Fruit fly (Drosophila melanogaster): ENCODE data around the gene PKD.

PKD gene

DNA sequence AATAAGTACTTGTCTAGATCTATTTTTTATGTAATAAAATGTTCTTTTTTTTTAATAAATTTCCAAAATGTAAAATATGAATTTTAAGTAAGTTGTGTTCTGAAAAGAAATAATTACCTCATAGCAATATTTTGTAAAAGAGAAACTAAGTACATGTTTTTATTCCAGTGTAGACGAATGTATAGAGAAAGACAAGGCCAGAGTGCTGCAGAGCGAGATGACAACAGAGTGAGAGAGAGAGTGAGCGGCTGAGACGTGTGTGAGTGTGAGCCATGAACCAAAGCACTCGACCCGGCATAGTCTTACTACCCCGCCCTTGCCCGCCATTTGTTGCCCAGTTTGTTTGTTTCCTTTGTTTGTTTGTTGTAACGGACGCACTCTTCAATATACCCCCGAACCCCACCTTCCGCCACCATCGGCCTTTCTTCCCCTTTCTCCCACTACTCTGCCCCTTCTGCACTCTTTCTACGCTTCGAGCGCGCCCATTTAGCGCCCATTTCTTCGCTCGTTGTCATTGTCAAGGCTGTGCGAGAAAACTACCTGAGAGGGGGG, 2.8 kb downstream of the PKD start (continued):
- TF ChIP-seq Nf-YB (GFP tag; optimal IDR thresholded peaks at IDR 0.05) (peak; percentile 61), CG2129 (GFP tag; IDR thresholded peaks at IDR 0.05; ENCODE audit: partially characterized antibody) (no peak), sens-2 (GFP tag; IDR thresholded peaks at IDR 0.05) (no peak), CG7928 (GFP tag; optimal IDR thresholded peaks at IDR 0.05) (no peak), pfk (GFP tag; optimal IDR thresholded peaks at IDR 0.05) (no peak), Ssrp (tag; optimal IDR thresholded peaks at IDR 0.05) (peak; percentile 52), luna (GFP tag; optimal IDR thresholded peaks at IDR 0.05) (no peak), Fer2 (tag; optimal IDR thresholded peaks at IDR 0.05) (no peak), knrl (GFP tag; IDR thresholded peaks at IDR 0.05; ENCODE audit: partially characterized antibody) (0 out of 3 replicates have a peak, but pooled peaks have one; percentile 35), CG8281 (tag; optimal IDR thresholded peaks at IDR 0.05) (peak; percentile 24), CG7786 (GFP tag; optimal IDR thresholded peaks at IDR 0.05) (peak; percentile 12), peb (GFP tag; IDR thresholded peaks at IDR 0.05) (no peak), CG10209 (GFP tag; optimal IDR thresholded peaks at IDR 0.05) (peak; percentile 48), z (GFP tag; IDR thresholded peaks at IDR 0.05) (peak; percentile 98), Hr3 (GFP tag; optimal IDR thresholded peaks at IDR 0.05) (peak; percentile 4), CG12744 (GFP tag; optimal IDR thresholded peaks at IDR 0.05) (no peak), pb (GFP tag; optimal IDR thresholded peaks at IDR 0.05) (peak; percentile 58), Xrp1 (GFP tag; IDR thresholded peaks at IDR 0.05) (peak; percentile 65), Awh (GFP tag; IDR thresholded peaks at IDR 0.05) (no peak), kni (GFP tag; optimal IDR thresholded peaks at IDR 0.05) (peak; percentile 99), CG18262 (tag; optimal IDR thresholded peaks at IDR 0.05) (peak; percentile 90), MESR4 (GFP tag; optimal IDR thresholded peaks at IDR 0.05) (no peak), CG13894 (tag; optimal IDR thresholded peaks at IDR 0.05) (peak; percentile 50), CG1024 (GFP tag; IDR thresholded peaks at IDR 0.05) (no peak), sc (optimal IDR thresholded peaks at IDR 0.05) (no peak), sc (GFP tag; optimal IDR thresholded peaks at IDR 0.05) (peak; percentile 32), Max (GFP tag; optimal IDR thresholded peaks at IDR 0.05) (no peak), tap (tag; optimal IDR thresholded peaks at IDR 0.05) (no peak), sqz (GFP tag; optimal IDR thresholded peaks at IDR 0.05) (peak; percentile 25), crol (GFP tag; IDR thresholded peaks at IDR 0.05) (peak; percentile 100), CG2202 (tag; optimal IDR thresholded peaks at IDR 0.05) (peak; percentile 76), CG10267 (tag; optimal IDR thresholded peaks at IDR 0.05) (peak; percentile 46), CG8388 (GFP tag; optimal IDR thresholded peaks at IDR 0.05) (peak; percentile 54), H15 (GFP tag; IDR thresholded peaks at IDR 0.05) (peak; percentile 36; the same call in 1 of the 3 replicates), lab (GFP tag; optimal IDR thresholded peaks at IDR 0.05) (peak; percentile 78), Dek (tag; optimal IDR thresholded peaks at IDR 0.05) (peak; percentile 27), croc (GFP tag; conservative IDR thresholded peaks at IDR 0.05) (no peak; the same call in 1 of the 3 replicates), Dref (GFP tag; IDR thresholded peaks at IDR 0.05) (no peak), dmrt99B (tag; optimal IDR thresholded peaks at IDR 0.05) (peak; percentile 64), fd3F (GFP tag; optimal IDR thresholded peaks at IDR 0.05) (no peak), repo (GFP tag; optimal IDR thresholded peaks at IDR 0.05) (no peak), CG34422 (GFP tag; IDR thresholded peaks at IDR 0.05) (peak; percentile 74; the same call in 1 of the 3 replicates), NK7.1 (GFP tag; optimal IDR thresholded peaks at IDR 0.05) (no peak), CG12942 (GFP tag; optimal IDR thresholded peaks at IDR 0.05) (no peak), crc (GFP tag; optimal IDR thresholded peaks at IDR 0.05) (peak; percentile 9), cwo (GFP tag; optimal IDR thresholded peaks at IDR 0.05) (no peak), CG2889 (GFP tag; IDR thresholded peaks at IDR 0.05) (no peak), CG11723 (GFP tag; optimal IDR thresholded peaks at IDR 0.05) (peak; percentile 71), dpn (GFP tag; optimal IDR thresholded peaks at IDR 0.05) (peak in 1 of 2 experiments; percentile 45), BtbVII (GFP tag; optimal IDR thresholded peaks at IDR 0.05) (peak; percentile 39)
